Worm (Caenorhabditis elegans) whole organism, mixed stage, embryonic: Measurements from ENCODE around the gene ZC132.3.

Experiments used
- ham-2 ChIP-seq: fragments of 200-800 bp; sonication (Bioruptor generic); optimal IDR thresholded peaks from 2 replicates; lab custom pipeline; 2018; ENCODE audit warnings: mild to moderate bottlenecking, missing genetic modification characterization, missing compliant biosample characterization
- nhr-12 ChIP-seq: fragments of 150-350 bp; optimal IDR thresholded peaks from 2 replicates; lab custom pipeline; 2014; ENCODE audit warnings: missing biosample characterization, missing genetic modification characterization
- nhr-28 ChIP-seq: fragments of 150-350 bp; optimal IDR thresholded peaks from 2 replicates; lab custom pipeline; 2014; ENCODE audit warnings: missing biosample characterization, missing genetic modification characterization
- pha-4 ChIP-seq: fragments of 150-350 bp; optimal IDR thresholded peaks from 2 replicates; lab custom pipeline; 2018; ENCODE audit warnings: missing biosample characterization, missing genetic modification reagents, missing genetic modification characterization
- snpc-4 ChIP-seq: fragments of 150-350 bp; optimal IDR thresholded peaks from 2 replicates; lab custom pipeline; 2014; ENCODE audit warnings: missing biosample characterization, missing genetic modification characterization

DNA sequence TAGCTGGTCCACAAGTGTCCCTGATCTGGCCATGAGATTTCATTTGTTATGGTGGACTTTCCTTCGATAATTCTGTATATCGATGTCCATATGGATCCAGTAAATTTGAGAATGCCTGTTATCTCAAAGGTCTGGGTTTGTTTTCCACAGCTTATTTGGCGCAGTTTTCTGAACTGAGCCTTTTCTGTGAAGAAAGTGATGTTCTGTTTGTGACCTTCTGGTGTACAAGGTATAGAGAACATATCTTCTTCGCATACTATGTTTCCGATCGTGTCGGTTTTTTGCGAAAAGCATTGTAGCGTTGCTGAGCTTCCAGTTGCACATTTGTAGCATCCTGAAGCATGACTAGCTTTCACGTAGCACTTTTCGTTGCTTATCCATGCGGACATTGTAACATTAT, 3.2 kb upstream of the ZC132.3 start:
- TF ChIP-seq pha-4 (tag; lab: Kevin White, UChicago) (no peak), ham-2 (GFP tag; lab: Kevin White, UChicago) (no peak), nhr-28 (tag; lab: Kevin White, UChicago) (no peak), nhr-12 (tag; lab: Kevin White, UChicago) (no peak), snpc-4 (tag; lab: Kevin White, UChicago) (no peak)
